Fruit fly (Drosophila melanogaster) whole organism, adult: Measurements from ENCODE around the gene Cyp12a4.
A peak's percentile ranks its signal among the peaks of the same experiment; 100 is the strongest.

Source experiments
- CG11617 ChIP-seq: fragments of 200-800 bp; sonication (Bioruptor generic); optimal IDR thresholded peaks from 2 replicates; lab custom pipeline; 2017; ENCODE audit warnings: mild to moderate bottlenecking, missing biosample characterization, missing genetic modification reagents, missing genetic modification characterization
- CG12768 ChIP-seq: fragments of 200-800 bp; sonication (Bioruptor generic); optimal IDR thresholded peaks from 2 replicates; lab custom pipeline; 2017; ENCODE audit warnings: missing biosample characterization, missing genetic modification characterization, mild to moderate bottlenecking, moderate library complexity, missing genetic modification reagents
- CG33017 ChIP-seq: fragments of 200-800 bp; sonication (Bioruptor generic); optimal IDR thresholded peaks from 2 replicates; lab custom pipeline; 2018; ENCODE audit warnings: missing biosample characterization, mild to moderate bottlenecking, missing genetic modification characterization, moderate library complexity
- CG5204 ChIP-seq: fragments of 200-800 bp; sonication (Bioruptor generic); optimal IDR thresholded peaks from 2 replicates; lab custom pipeline; 2016; ENCODE audit warnings: missing biosample characterization, missing genetic modification characterization
- CG7101 ChIP-seq: fragments of 200-800 bp; sonication (Bioruptor generic); optimal IDR thresholded peaks from 2 replicates; lab custom pipeline; 2018; ENCODE audit warnings: missing biosample characterization, mild to moderate bottlenecking, missing genetic modification characterization, moderate library complexity
- Mnt ChIP-seq: fragments of 200-800 bp; sonication (Bioruptor generic); optimal IDR thresholded peaks from 2 replicates; lab custom pipeline; 2016; ENCODE audit warnings: missing biosample characterization, mild to moderate bottlenecking, missing genetic modification characterization
- cnc ChIP-seq, 2 experiments: fragments of >200 bp; optimal IDR thresholded peaks; 2 replicates each; lab custom pipeline; 2017
- kay ChIP-seq: fragments of 200-800 bp; sonication (Bioruptor generic); peaks from one replicate; lab custom pipeline; 2016; ENCODE audit warnings: missing biosample characterization, missing genetic modification characterization, borderline replicate concordance
- ovo ChIP-seq: fragments of 200-800 bp; sonication (Bioruptor generic); optimal IDR thresholded peaks from 2 replicates; lab custom pipeline; 2016; ENCODE audit warnings: missing biosample characterization, missing genetic modification characterization
- pad ChIP-seq: fragments of 200-800 bp; sonication (Bioruptor generic); optimal IDR thresholded peaks from 3 replicates; lab custom pipeline; 2017; ENCODE audit warnings: missing biosample characterization, missing genetic modification characterization, mild to moderate bottlenecking, moderate library complexity, missing genetic modification reagents

dm6 chr3R:19092367-19093126, 42.4 kb upstream of the Cyp12a4 start:
- TF ChIP-seq pad (GFP tag; lab: Kevin White, UChicago) (peak; percentile 13), Mnt (GFP tag; lab: Kevin White, UChicago) (no peak), CG7101 (tag; lab: Kevin White, UChicago) (no peak), ovo (GFP tag; lab: Kevin White, UChicago) (no peak), cnc (optimal IDR thresholded peaks at IDR 0.05; lab: Kevin White, UChicago) (no peak), kay (GFP tag; lab: Kevin White, UChicago) (no peak), CG5204 (GFP tag; lab: Kevin White, UChicago) (no peak), CG12768 (GFP tag; lab: Kevin White, UChicago) (no peak), CG33017 (tag; lab: Kevin White, UChicago) (no peak), CG11617 (GFP tag; lab: Kevin White, UChicago) (no peak)
